Worm (Caenorhabditis elegans) whole organism, midembryonic: ENCODE results near the gene M03F8.5.

Experiments
- cog-1 ChIP-seq: sonication (generic microtip); optimal IDR thresholded peaks from 2 replicates; lab custom pipeline; 2016; ENCODE audit warnings: missing genetic modification characterization, missing compliant biosample characterization
- tab-1 ChIP-seq: fragments of 200-800 bp; sonication (Bioruptor generic); IDR thresholded peaks from 2 replicates; pipeline ENCODE4 v1.3.6; 2022; ENCODE audit warnings: missing genetic modification characterization, missing compliant biosample characterization
- ztf-29 ChIP-seq: fragments of 200-800 bp; sonication (Bioruptor generic); IDR thresholded peaks from 2 replicates; pipeline ENCODE4 v1.3.6; 2022; ENCODE audit warnings: missing genetic modification reagents, missing genetic modification characterization, missing compliant biosample characterization

DNA sequence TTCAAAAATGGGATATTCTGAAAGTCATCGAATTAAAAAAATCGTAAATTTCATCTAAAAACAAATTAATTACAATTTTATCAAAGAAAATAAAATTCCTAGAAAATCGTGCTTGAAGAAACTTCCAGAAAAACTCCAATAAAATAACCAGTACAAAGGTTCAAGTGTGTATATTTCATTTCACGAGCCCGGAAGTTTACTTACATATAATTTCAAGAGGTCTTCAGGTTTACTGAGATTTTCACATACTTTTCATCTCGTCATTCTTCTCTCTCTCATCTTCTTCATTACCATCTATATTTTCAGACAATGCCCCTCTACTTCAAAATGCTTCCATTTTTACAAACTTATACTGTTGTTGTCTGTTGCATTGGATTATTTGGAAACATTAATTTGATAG lies 14.4 kb downstream of the M03F8.5 start, which contains the start of gene srsx-18:
- TF ChIP-seq ztf-29 (GFP tag; lab: Robert Waterston, UW) (no peak), cog-1 (tag; lab: Kevin White, UChicago) (no peak), tab-1 (GFP tag; lab: Robert Waterston, UW) (no peak)
